Fruit fly (Drosophila melanogaster) S2 (cell line): Measurements from ENCODE around the gene Ctr1B.

ENCODE experiments used
- CG8478 ChIP-seq: fragments of >200 bp; optimal IDR thresholded peaks from 2 replicates; lab custom pipeline; 2018
- CTCF ChIP-seq, 2 experiments: fragments of >200 bp; optimal IDR thresholded peaks; 2 replicates each; lab custom pipeline; 2018

dm6 chr3R:8292034-8292433, 25.4 kb upstream of the Ctr1B start, which contains the start of gene CG31463:
- TF ChIP-seq CTCF (optimal IDR thresholded peaks at IDR 0.05; lab: Kevin White, UChicago) (no peak), CG8478 (no peak)
